Worm (Caenorhabditis elegans): ENCODE measurements around the gene sap-140.

ce11 chrIII:7491931-7492330, 7.6 kb upstream of the sap-140 start:
- no peak for TF ChIP-seq pha-4 (tag; optimal IDR thresholded peaks at IDR 0.05)
- no peak for TF ChIP-seq unc-39 (tag; optimal IDR thresholded peaks at IDR 0.05)
- no peak for TF ChIP-seq lsy-2 (tag; optimal IDR thresholded peaks at IDR 0.05)
- no peak for TF ChIP-seq lin-32 (GFP tag; optimal IDR thresholded peaks at IDR 0.05)
- no peak for TF ChIP-seq blmp-1 (tag; optimal IDR thresholded peaks at IDR 0.05)
- TF ChIP-seq ces-1 (GFP tag; optimal IDR thresholded peaks at IDR 0.05), result no peak
- no peak for TF ChIP-seq mep-1 (tag; optimal IDR thresholded peaks at IDR 0.05)
- TF ChIP-seq drap-1 (GFP tag; optimal IDR thresholded peaks at IDR 0.05), result no peak
- TF ChIP-seq mab-5 (tag; optimal IDR thresholded peaks at IDR 0.05), result no peak
- no peak for TF ChIP-seq cnd-1 (tag; optimal IDR thresholded peaks at IDR 0.05)
- TF ChIP-seq ham-2 (GFP tag; optimal IDR thresholded peaks at IDR 0.05), result no peak
- no peak for TF ChIP-seq snpc-4 (tag; optimal IDR thresholded peaks at IDR 0.05)
- no peak for TF ChIP-seq sptf-1 (tag; optimal IDR thresholded peaks at IDR 0.05)
- TF ChIP-seq nhr-237 (tag; optimal IDR thresholded peaks at IDR 0.05), result no peak

Data from whole organism, mixed stage, embryonic.